Fruit fly (Drosophila melanogaster): ENCODE data around the gene Rtel1.
A peak's percentile ranks its signal among the peaks of the same experiment; 100 is the strongest.

Rtel1 gene

dm6 chrX:5705899-5706312, 41.6 kb upstream of the Rtel1 start (continued):
- TF ChIP-seq CrebB (tag; optimal IDR thresholded peaks at IDR 0.05) (peak; percentile 63), Nf-YA (GFP tag; IDR thresholded peaks at IDR 0.05) (peak; percentile 88), CG8765 (GFP tag; IDR thresholded peaks at IDR 0.05) (peak; percentile 47), Mad (GFP tag; optimal IDR thresholded peaks at IDR 0.05) (peak; percentile 52), fd3F (GFP tag; optimal IDR thresholded peaks at IDR 0.05) (peak; percentile 68), CG13296 (GFP tag; optimal IDR thresholded peaks at IDR 0.05) (peak; percentile 80), slp2 (GFP tag; optimal IDR thresholded peaks at IDR 0.05) (peak; percentile 37), Sox102F (GFP tag; optimal IDR thresholded peaks at IDR 0.05) (peak; percentile 88), H2.0 (GFP tag; IDR thresholded peaks at IDR 0.05) (peak; percentile 80), Hmr (GFP tag; optimal IDR thresholded peaks at IDR 0.05) (peak; percentile 88), ttk (GFP tag; IDR thresholded peaks at IDR 0.05) (peak; percentile 88), CG13894 (tag; optimal IDR thresholded peaks at IDR 0.05) (peak; percentile 95), stwl (tag; optimal IDR thresholded peaks at IDR 0.05) (no peak), Adf1 (GFP tag; IDR thresholded peaks at IDR 0.05) (peak; percentile 55), oc (tag; optimal IDR thresholded peaks at IDR 0.05) (peak; percentile 39), Chrac-16 (GFP tag; optimal IDR thresholded peaks at IDR 0.05) (peak; percentile 64), CG18262 (tag; optimal IDR thresholded peaks at IDR 0.05) (peak; percentile 77), pnt (GFP tag; optimal IDR thresholded peaks at IDR 0.05) (peak; percentile 71), fu2 (GFP tag; optimal IDR thresholded peaks at IDR 0.05) (no peak), rib (GFP tag; IDR thresholded peaks at IDR 0.05) (peak; percentile 90), CG12104 (GFP tag; optimal IDR thresholded peaks at IDR 0.05) (peak; percentile 66), CG17361 (GFP tag; IDR thresholded peaks at IDR 0.05) (peak; percentile 81), CG10959 (GFP tag; IDR thresholded peaks at IDR 0.05) (peak; percentile 47), p53 (GFP tag; optimal IDR thresholded peaks at IDR 0.05) (peak; percentile 26), otp (GFP tag; IDR thresholded peaks at IDR 0.05) (peak; percentile 76), zen2 (GFP tag; IDR thresholded peaks at IDR 0.05; ENCODE audit: partially characterized antibody) (no peak), dysf (GFP tag; IDR thresholded peaks at IDR 0.05) (peak; percentile 96), Fer1 (GFP tag; optimal IDR thresholded peaks at IDR 0.05) (peak; percentile 94), Ssrp (tag; optimal IDR thresholded peaks at IDR 0.05) (peak; percentile 59), sd (tag; optimal IDR thresholded peaks at IDR 0.05) (peak; percentile 49), Deaf1 (tag; optimal IDR thresholded peaks at IDR 0.05) (peak; percentile 82), CG3407 (GFP tag; optimal IDR thresholded peaks at IDR 0.05) (peak; percentile 56), mirr (GFP tag; optimal IDR thresholded peaks at IDR 0.05) (peak; percentile 21), CG4730 (GFP tag; IDR thresholded peaks at IDR 0.05) (peak; percentile 88), CG9876 (GFP tag; optimal IDR thresholded peaks at IDR 0.05) (peak; percentile 21), ems (GFP tag; optimal IDR thresholded peaks at IDR 0.05) (peak; percentile 71), CG12155 (GFP tag; optimal IDR thresholded peaks at IDR 0.05) (peak; percentile 62), CG5953 (GFP tag; IDR thresholded peaks at IDR 0.05) (peak; percentile 62), CG3065 (GFP tag; optimal IDR thresholded peaks at IDR 0.05) (no peak), CG9215 (GFP tag; IDR thresholded peaks at IDR 0.05) (peak; percentile 90), crp (GFP tag; optimal IDR thresholded peaks at IDR 0.05) (peak in 1 of 2 experiments; percentile 25), CG12744 (GFP tag; optimal IDR thresholded peaks at IDR 0.05) (peak; percentile 55), CG17186 (GFP tag; optimal IDR thresholded peaks at IDR 0.05) (peak; percentile 11), Mes4 (GFP tag; optimal IDR thresholded peaks at IDR 0.05) (no peak), Sry-δ (GFP tag; optimal IDR thresholded peaks at IDR 0.05) (peak; percentile 30), CG4854 (GFP tag; optimal IDR thresholded peaks at IDR 0.05) (peak; percentile 46), CG3995 (GFP tag; optimal IDR thresholded peaks at IDR 0.05) (no peak), Jarid2 (GFP tag; optimal IDR thresholded peaks at IDR 0.05) (peak; percentile 64), MESR4 (GFP tag; optimal IDR thresholded peaks at IDR 0.05) (no peak), knrl (GFP tag; IDR thresholded peaks at IDR 0.05; ENCODE audit: partially characterized antibody) (no peak), exex (tag; optimal IDR thresholded peaks at IDR 0.05) (peak; percentile 50), br (optimal IDR thresholded peaks at IDR 0.05) (no peak)

All from whole organism, embryonic.